Fruit fly (Drosophila melanogaster): ENCODE results near the gene Snapin.
A peak's percentile ranks its signal among the peaks of the same experiment; 100 is the strongest.

The Snapin gene

dm6 chr2L:2765659-2766373, 6.3 kb upstream of the Snapin start, which contains the start of the genes Snx21 and aph-1 (continued):
- TF ChIP-seq foxo (GFP tag; optimal IDR thresholded peaks at IDR 0.05): peak in 1 of 2 experiments; percentile 93
- TF ChIP-seq psq (GFP tag; optimal IDR thresholded peaks at IDR 0.05): peak; percentile 85
- no peak for TF ChIP-seq dl (GFP tag; optimal IDR thresholded peaks at IDR 0.05; ENCODE audit: insufficient read depth in 1 of 2, partially characterized antibody in 2 of 2)
- peak; percentile 94 for TF ChIP-seq HLH106 (tag; optimal IDR thresholded peaks at IDR 0.05)
- no peak for TF ChIP-seq Abd-B (GFP tag; optimal IDR thresholded peaks at IDR 0.05)
- peak; percentile 89 for TF ChIP-seq CG9705 (GFP tag; optimal IDR thresholded peaks at IDR 0.05)
- no peak for TF ChIP-seq pan (optimal IDR thresholded peaks at IDR 0.05)
- no peak for TF ChIP-seq Vsx2 (GFP tag; optimal IDR thresholded peaks at IDR 0.05; ENCODE audit: partially characterized antibody)
- peak; percentile 87 for TF ChIP-seq br (GFP tag; optimal IDR thresholded peaks at IDR 0.05)
- no peak for TF ChIP-seq GATAd (GFP tag; optimal IDR thresholded peaks at IDR 0.05)
- peak; percentile 82 for TF ChIP-seq dmrt93B (GFP tag; optimal IDR thresholded peaks at IDR 0.05)
- peak; percentile 66 for TF ChIP-seq CG32264 (GFP tag; optimal IDR thresholded peaks at IDR 0.05)
- no peak for TF ChIP-seq tai (GFP tag; optimal IDR thresholded peaks at IDR 0.05)
- peak; percentile 67 for TF ChIP-seq dsf (GFP tag; optimal IDR thresholded peaks at IDR 0.05; ENCODE audit: borderline replicate concordance)

DNA sequence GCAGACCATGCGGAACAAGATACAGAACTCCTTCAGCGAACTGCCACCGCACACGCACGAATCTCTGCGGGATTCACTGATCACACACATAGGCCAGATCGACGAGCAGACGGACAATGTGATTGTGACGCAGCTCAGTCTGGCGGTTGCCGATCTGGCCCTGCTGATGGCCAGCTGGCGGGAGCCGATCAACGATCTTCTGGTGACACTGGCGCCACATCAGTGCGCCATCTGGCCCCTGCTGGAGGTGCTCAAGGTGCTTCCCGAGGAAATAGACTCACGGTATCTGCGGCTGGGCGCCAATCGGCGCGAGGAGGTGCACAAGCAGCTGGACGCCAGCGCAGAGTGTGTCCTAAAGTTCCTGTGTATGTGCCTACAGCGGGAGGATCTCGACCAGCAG, 811 bp upstream of the Snapin start:
- TF ChIP-seq CG32264 (GFP tag; optimal IDR thresholded peaks at IDR 0.05) (no peak), Myc (optimal IDR thresholded peaks at IDR 0.05) (no peak), psq (GFP tag; optimal IDR thresholded peaks at IDR 0.05) (no peak), N (GFP tag; optimal IDR thresholded peaks at IDR 0.05) (no peak), sage (GFP tag; optimal IDR thresholded peaks at IDR 0.05) (no peak), fru (GFP tag; optimal IDR thresholded peaks at IDR 0.05) (no peak), CG9705 (GFP tag; optimal IDR thresholded peaks at IDR 0.05) (no peak), rgr (GFP tag; optimal IDR thresholded peaks at IDR 0.05) (no peak)

DNA sequence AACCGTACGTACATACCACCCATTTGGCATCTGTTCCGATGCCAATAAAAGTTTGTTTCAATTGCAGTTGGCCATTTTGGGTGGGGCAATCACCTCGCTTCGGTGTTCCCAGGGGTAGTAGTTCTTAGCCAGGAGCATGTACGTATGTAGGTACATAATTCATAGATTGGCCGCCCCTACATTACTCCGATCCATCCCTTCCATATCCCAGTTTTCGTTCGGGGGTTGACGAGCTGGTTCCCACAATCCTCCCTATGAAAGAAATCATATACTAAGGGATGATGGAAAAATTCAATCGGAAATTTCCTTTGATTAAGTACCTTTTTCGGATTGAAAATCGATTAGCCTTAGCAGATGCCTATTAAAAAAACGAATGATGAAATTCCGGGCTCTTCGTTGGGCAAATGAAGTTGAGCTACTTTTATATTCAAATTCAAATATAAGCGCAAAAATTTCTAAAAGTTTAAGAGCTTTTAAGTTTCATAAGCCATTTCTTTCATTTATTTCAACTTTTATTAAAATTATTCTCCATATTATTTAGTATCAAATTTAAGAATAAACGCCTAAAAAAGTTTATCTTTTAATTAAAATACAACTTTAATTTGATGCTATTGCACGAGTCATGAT, 1.4 kb downstream of the Snapin start:
- no peak for TF ChIP-seq sage (GFP tag; optimal IDR thresholded peaks at IDR 0.05)
- no peak for TF ChIP-seq Dfd (GFP tag; optimal IDR thresholded peaks at IDR 0.05)
- no peak for TF ChIP-seq h (GFP tag; optimal IDR thresholded peaks at IDR 0.05)
- TF ChIP-seq woc (GFP tag; optimal IDR thresholded peaks at IDR 0.05): no peak
- TF ChIP-seq Abd-B (GFP tag; optimal IDR thresholded peaks at IDR 0.05): no peak

- TF ChIP-seq rgr (GFP tag; optimal IDR thresholded peaks at IDR 0.05): no peak
- TF ChIP-seq jim (GFP tag; optimal IDR thresholded peaks at IDR 0.05): peak; percentile 23
- no peak for TF ChIP-seq dmrt93B (GFP tag; optimal IDR thresholded peaks at IDR 0.05)
- TF ChIP-seq pan (optimal IDR thresholded peaks at IDR 0.05): no peak
- TF ChIP-seq Mio (GFP tag; optimal IDR thresholded peaks at IDR 0.05): no peak
- no peak for TF ChIP-seq OdsH (GFP tag; optimal IDR thresholded peaks at IDR 0.05)
- no peak for TF ChIP-seq dsf (GFP tag; optimal IDR thresholded peaks at IDR 0.05; ENCODE audit: borderline replicate concordance)
- no peak for TF ChIP-seq GATAd (GFP tag; optimal IDR thresholded peaks at IDR 0.05)
- no peak for TF ChIP-seq ey (GFP tag; optimal IDR thresholded peaks at IDR 0.05)
- TF ChIP-seq woc (GFP tag; optimal IDR thresholded peaks at IDR 0.05): no peak
- no peak for TF ChIP-seq Jra (GFP tag; optimal IDR thresholded peaks at IDR 0.05)
- no peak for TF ChIP-seq Dfd (GFP tag; optimal IDR thresholded peaks at IDR 0.05)
- no peak for TF ChIP-seq CG32264 (GFP tag; optimal IDR thresholded peaks at IDR 0.05)
- no peak for TF ChIP-seq br (GFP tag; optimal IDR thresholded peaks at IDR 0.05)
- no peak for TF ChIP-seq usp (GFP tag; optimal IDR thresholded peaks at IDR 0.05)
- peak; percentile 42 for TF ChIP-seq Hr83 (GFP tag; optimal IDR thresholded peaks at IDR 0.05; ENCODE audit: poor library complexity, severe bottlenecking)
- TF ChIP-seq sage (GFP tag; optimal IDR thresholded peaks at IDR 0.05): peak; percentile 71
- TF ChIP-seq fru (GFP tag; optimal IDR thresholded peaks at IDR 0.05): no peak
- no peak for TF ChIP-seq Vsx2 (GFP tag; optimal IDR thresholded peaks at IDR 0.05; ENCODE audit: partially characterized antibody)
- no peak for TF ChIP-seq brk (GFP tag; optimal IDR thresholded peaks at IDR 0.05)
- TF ChIP-seq Hr78 (GFP tag; optimal IDR thresholded peaks at IDR 0.05): no peak
- no peak for TF ChIP-seq Myc (optimal IDR thresholded peaks at IDR 0.05)
- no peak for TF ChIP-seq lola (GFP tag; optimal IDR thresholded peaks at IDR 0.05)
- peak; percentile 97 for TF ChIP-seq dl (GFP tag; optimal IDR thresholded peaks at IDR 0.05; ENCODE audit: insufficient read depth in 1 of 2, partially characterized antibody in 2 of 2)
- no peak for TF ChIP-seq CrebA (GFP tag; optimal IDR thresholded peaks at IDR 0.05; ENCODE audit: borderline replicate concordance)
- TF ChIP-seq h (GFP tag; optimal IDR thresholded peaks at IDR 0.05): peak; percentile 49
- no peak for TF ChIP-seq foxo (GFP tag; optimal IDR thresholded peaks at IDR 0.05)
- TF ChIP-seq Abd-B (GFP tag; optimal IDR thresholded peaks at IDR 0.05): no peak
- no peak for TF ChIP-seq Hnf4 (GFP tag; optimal IDR thresholded peaks at IDR 0.05)
- TF ChIP-seq tai (GFP tag; optimal IDR thresholded peaks at IDR 0.05): no peak
- no peak for TF ChIP-seq psq (GFP tag; optimal IDR thresholded peaks at IDR 0.05)
- TF ChIP-seq sv (GFP tag; optimal IDR thresholded peaks at IDR 0.05): no peak
- peak; percentile 97 for TF ChIP-seq Dif (GFP tag; optimal IDR thresholded peaks at IDR 0.05; ENCODE audit: partially characterized antibody)
- no peak for TF ChIP-seq CG9705 (GFP tag; optimal IDR thresholded peaks at IDR 0.05)
- TF ChIP-seq N (GFP tag; optimal IDR thresholded peaks at IDR 0.05): no peak
- no peak for TF ChIP-seq Sp1 (GFP tag; optimal IDR thresholded peaks at IDR 0.05)
- no peak for TF ChIP-seq Rel (GFP tag; optimal IDR thresholded peaks at IDR 0.05)
- TF ChIP-seq Rel (tag; optimal IDR thresholded peaks at IDR 0.05): no peak
- no peak for TF ChIP-seq HLH106 (tag; optimal IDR thresholded peaks at IDR 0.05)
Measured at dm6 chr2L:2755323-2755695, 4.2 kb downstream of the Snapin start.
